Worm (Caenorhabditis elegans): Measurements from ENCODE around the gene C02F5.2.

- TF ChIP-seq ceh-36 (tag; optimal IDR thresholded peaks at IDR 0.05) (no peak), sea-1 (GFP tag; conservative IDR thresholded peaks at IDR 0.05) (no peak), tra-4 (tag; optimal IDR thresholded peaks at IDR 0.05) (no peak)
Observed at ce11 chrIII:8247051-8247450, 2.4 kb upstream of the C02F5.2 start, which contains the start of gene C02F5.13.
